Fruit fly (Drosophila melanogaster) whole organism, wandering third instar larva: ENCODE measurements around the gene dac.

Experiments
- Hnf4 ChIP-seq: fragments of 200-800 bp; sonication (Bioruptor generic); optimal IDR thresholded peaks from 2 replicates; lab custom pipeline; 2016; ENCODE audit warnings: missing biosample characterization, mild to moderate bottlenecking, missing genetic modification characterization
- Jra ChIP-seq: sonication (Bioruptor generic); optimal IDR thresholded peaks from 2 replicates; lab custom pipeline; 2016; ENCODE audit warnings: missing biosample characterization, missing genetic modification characterization
- Myc ChIP-seq: fragments of >200 bp; optimal IDR thresholded peaks from 2 replicates; lab custom pipeline; 2017
- h ChIP-seq: fragments of 200-800 bp; sonication (Bioruptor generic); optimal IDR thresholded peaks from 3 replicates; lab custom pipeline; 2016; ENCODE audit warnings: missing biosample characterization, mild to moderate bottlenecking, missing genetic modification characterization
- psq ChIP-seq: fragments of 200-800 bp; sonication (Bioruptor generic); optimal IDR thresholded peaks from 3 replicates; lab custom pipeline; 2017; ENCODE audit warnings: missing biosample characterization, mild to moderate bottlenecking, missing genetic modification characterization, moderate library complexity

dm6 chr2L:16445034-16445433, 40.8 kb downstream of the dac start, which contains the start of gene Idgf1:
- TF ChIP-seq Myc (lab: Kevin White, UChicago), result no peak
- TF ChIP-seq psq (GFP tag; lab: Kevin White, UChicago), result no peak
- TF ChIP-seq h (GFP tag; lab: Kevin White, UChicago), result no peak
- TF ChIP-seq Hnf4 (GFP tag; lab: Kevin White, UChicago), result no peak
- no peak for TF ChIP-seq Jra (GFP tag; lab: Kevin White, UChicago)
